Worm (Caenorhabditis elegans) whole organism, L4/young adult: ENCODE results near the gene ZK632.9.

Experiments used
- W03F9.2 ChIP-seq: fragments of 150-350 bp; optimal IDR thresholded peaks from 2 replicates; lab custom pipeline; 2014; ENCODE audit warnings: missing biosample characterization, missing genetic modification characterization
- dao-5 ChIP-seq: sonication (generic microtip); optimal IDR thresholded peaks from 2 replicates; lab custom pipeline; 2016; ENCODE audit warnings: missing genotype, missing genetic modification characterization, moderate library complexity, missing compliant biosample characterization
- him-1 ChIP-seq: sonication (generic microtip); optimal IDR thresholded peaks from 2 replicates; lab custom pipeline; 2016; ENCODE audit warnings: missing genotype, missing genetic modification reagents, missing genetic modification characterization, missing compliant biosample characterization

ce11 chrIII:9859133-9859775 is 34.0 kb upstream of the ZK632.9 start, which contains the start of gene gpdh-2:
- TF ChIP-seq dao-5 (no peak), him-1 (tag; lab: Kevin White, UChicago) (no peak), W03F9.2 (tag; lab: Kevin White, UChicago) (no peak)
